Worm (Caenorhabditis elegans): ENCODE measurements around the gene D1014.4.

Gene D1014.4

ce11 chrV:8169150-8169549 is 36.1 kb downstream of the D1014.4 start:
- TF ChIP-seq him-1 (tag; optimal IDR thresholded peaks at IDR 0.05): no peak
- no peak for TF ChIP-seq dao-5 (tag; optimal IDR thresholded peaks at IDR 0.05)
- TF ChIP-seq W03F9.2 (tag; optimal IDR thresholded peaks at IDR 0.05): no peak

ce11 chrV:8170300-8170699 is 37.3 kb downstream of the D1014.4 start:
- TF ChIP-seq him-1 (tag; optimal IDR thresholded peaks at IDR 0.05): no peak

ce11 chrV:8171688-8172087 is 38.7 kb downstream of the D1014.4 start:
- no peak for TF ChIP-seq him-1 (tag; optimal IDR thresholded peaks at IDR 0.05)
- no peak for TF ChIP-seq W03F9.2 (tag; optimal IDR thresholded peaks at IDR 0.05)
- TF ChIP-seq dao-5 (tag; optimal IDR thresholded peaks at IDR 0.05): no peak

ce11 chrV:8177349-8177748 is 44.3 kb downstream of the D1014.4 start, which contains the start of gene F20D6.9:
TSS of gene F20D6.9 (minus strand) at chrV:8177449.
- TF ChIP-seq him-1 (tag; optimal IDR thresholded peaks at IDR 0.05): no peak

- TF ChIP-seq him-1 (tag; optimal IDR thresholded peaks at IDR 0.05): no peak
- TF ChIP-seq W03F9.2 (tag; optimal IDR thresholded peaks at IDR 0.05): no peak
- TF ChIP-seq dao-5 (tag; optimal IDR thresholded peaks at IDR 0.05): no peak
Measured at ce11 chrV:8178279-8178678, 45.3 kb downstream of the D1014.4 start.

- TF ChIP-seq W03F9.2 (tag; optimal IDR thresholded peaks at IDR 0.05) (no peak), him-1 (tag; optimal IDR thresholded peaks at IDR 0.05) (no peak), dao-5 (tag; optimal IDR thresholded peaks at IDR 0.05) (no peak)
Measured at ce11 chrV:8178914-8179542, 46.0 kb downstream of the D1014.4 start, which contains the start of gene srp-7. TSS of gene srp-7 (plus strand) at chrV:8179126.

ce11 chrV:8183384-8183783 is 50.4 kb downstream of the D1014.4 start, which contains the start of gene srp-8:
TSS of gene srp-8 (plus strand) at chrV:8183684.
- no peak for TF ChIP-seq him-1 (tag; optimal IDR thresholded peaks at IDR 0.05)
